Fruit fly (Drosophila melanogaster) whole organism, embryonic: ENCODE data around the gene Swip-1.

ENCODE experiments used
- Abd-B ChIP-seq: fragments of 200-800 bp; sonication (Bioruptor generic); optimal IDR thresholded peaks from 2 replicates; lab custom pipeline; 2018; ENCODE audit warnings: missing biosample characterization, mild to moderate bottlenecking, missing genetic modification characterization, moderate library complexity
- BEAF-32 ChIP-seq: fragments of 200-800 bp; sonication (Bioruptor generic); optimal IDR thresholded peaks from 3 replicates; lab custom pipeline; 2017; ENCODE audit warnings: missing biosample characterization, missing genetic modification characterization, mild to moderate bottlenecking, moderate library complexity, missing genetic modification reagents
- CG10267 ChIP-seq: fragments of 200-800 bp; sonication (Bioruptor generic); optimal IDR thresholded peaks from 2 replicates; lab custom pipeline; 2018; ENCODE audit warnings: missing biosample characterization, mild to moderate bottlenecking, missing genetic modification characterization, moderate library complexity
- CG11504 ChIP-seq: fragments of 200-800 bp; sonication (Bioruptor generic); optimal IDR thresholded peaks from 3 replicates; lab custom pipeline; 2019; ENCODE audit warnings: missing biosample characterization, mild to moderate bottlenecking, missing genetic modification characterization, moderate library complexity
- CG12659 ChIP-seq: fragments of 200-800 bp; sonication (Bioruptor generic); optimal IDR thresholded peaks from 3 replicates; lab custom pipeline; 2017; ENCODE audit warnings: mild to moderate bottlenecking, missing biosample characterization, missing genetic modification reagents, missing genetic modification characterization
- CG14710 ChIP-seq: fragments of 200-800 bp; sonication (Bioruptor generic); optimal IDR thresholded peaks from 3 replicates; lab custom pipeline; 2019; ENCODE audit warnings: missing biosample characterization, mild to moderate bottlenecking, missing genetic modification characterization, moderate library complexity
- CG1529 ChIP-seq: fragments of 200-800 bp; sonication (Bioruptor generic); optimal IDR thresholded peaks from 3 replicates; lab custom pipeline; 2018; ENCODE audit warnings: missing biosample characterization, missing genetic modification characterization
- CG1603 ChIP-seq: fragments of 200-800 bp; sonication (Bioruptor generic); optimal IDR thresholded peaks from 2 replicates; lab custom pipeline; 2019; ENCODE audit warnings: missing biosample characterization, mild to moderate bottlenecking, missing genetic modification characterization, moderate library complexity
- CG16813 ChIP-seq: fragments of 200-800 bp; sonication (Bioruptor generic); IDR thresholded peaks from 3 replicates; pipeline ENCODE4 v1.3.6; 2022; ENCODE audit warnings: missing biosample characterization, missing genetic modification characterization; ENCODE audit not compliant: partially characterized antibody
- CG2116 ChIP-seq: fragments of 200-800 bp; sonication (Bioruptor generic); optimal IDR thresholded peaks from 3 replicates; lab custom pipeline; 2018; ENCODE audit warnings: missing biosample characterization, mild to moderate bottlenecking, missing genetic modification characterization
- CG2120 ChIP-seq: fragments of 200-800 bp; sonication (Bioruptor generic); optimal IDR thresholded peaks from 3 replicates; lab custom pipeline; 2016; ENCODE audit warnings: missing biosample characterization, missing genetic modification characterization
- CG2678 ChIP-seq: fragments of 200-800 bp; sonication (Bioruptor generic); optimal IDR thresholded peaks from 3 replicates; lab custom pipeline; 2019; ENCODE audit warnings: missing biosample characterization, mild to moderate bottlenecking, missing genetic modification characterization, moderate library complexity
- CG30403 ChIP-seq: fragments of 200-800 bp; sonication (Bioruptor generic); optimal IDR thresholded peaks from 3 replicates; lab custom pipeline; 2016; ENCODE audit warnings: missing biosample characterization, missing genetic modification characterization
- CG31441 ChIP-seq: fragments of 200-800 bp; sonication (Bioruptor generic); IDR thresholded peaks from 2 replicates; pipeline ENCODE4 v1.3.6; 2022; ENCODE audit warnings: missing biosample characterization, missing genetic modification characterization
- CG34224 ChIP-seq: fragments of 200-800 bp; sonication (Bioruptor generic); IDR thresholded peaks from 3 replicates; pipeline ENCODE4 v1.3.6; 2022; ENCODE audit warnings: missing biosample characterization, missing genetic modification characterization; ENCODE audit not compliant: partially characterized antibody
- CG3995 ChIP-seq: fragments of 200-800 bp; sonication (Bioruptor generic); optimal IDR thresholded peaks from 3 replicates; lab custom pipeline; 2016; ENCODE audit warnings: missing biosample characterization, missing genetic modification characterization
- CG42726 ChIP-seq: fragments of 200-800 bp; sonication (Bioruptor generic); IDR thresholded peaks from 2 replicates; pipeline ENCODE4 v1.3.6; 2022; ENCODE audit warnings: missing biosample characterization, missing genetic modification characterization; ENCODE audit not compliant: partially characterized antibody
- CG7963 ChIP-seq: fragments of 200-800 bp; sonication (Bioruptor generic); IDR thresholded peaks from 3 replicates; pipeline ENCODE4 v1.3.6; 2022; ENCODE audit warnings: missing biosample characterization, missing genetic modification characterization; ENCODE audit not compliant: partially characterized antibody
- CG8290 ChIP-seq, 3 experiments: fragments of 200-800 bp; sonication (Bioruptor generic); optimal IDR thresholded peaks; 2 replicates each; lab custom pipeline; 2016 to 2019; ENCODE audit warnings: missing biosample characterization in 3 of 3, missing genetic modification characterization in 3 of 3, mild to moderate bottlenecking in 2 of 3, moderate library complexity in 1 of 3
- CG8924 ChIP-seq: fragments of 200-800 bp; optimal IDR thresholded peaks from 3 replicates; lab custom pipeline; 2019; ENCODE audit warnings: missing biosample characterization, mild to moderate bottlenecking, missing genetic modification characterization, moderate library complexity
- CHES-1-like ChIP-seq: fragments of 200-800 bp; sonication (Bioruptor generic); optimal IDR thresholded peaks from 2 replicates; lab custom pipeline; 2016; ENCODE audit warnings: missing biosample characterization, missing genetic modification characterization
- Deaf1 ChIP-seq: fragments of 200-800 bp; optimal IDR thresholded peaks from 3 replicates; lab custom pipeline; 2019; ENCODE audit warnings: missing biosample characterization, mild to moderate bottlenecking, missing genetic modification characterization, moderate library complexity
- Doc3 ChIP-seq: fragments of 200-800 bp; sonication (Bioruptor generic); IDR thresholded peaks from 3 replicates; pipeline ENCODE4 v1.3.6; 2022; ENCODE audit warnings: missing biosample characterization, missing genetic modification characterization; ENCODE audit not compliant: partially characterized antibody
- Ets65A ChIP-seq: fragments of 200-800 bp; sonication (Bioruptor generic); peaks from one replicate; lab custom pipeline; 2016; ENCODE audit warnings: missing biosample characterization, missing genetic modification characterization
- Ets97D ChIP-seq: fragments of 200-800 bp; sonication (Bioruptor generic); optimal IDR thresholded peaks from 3 replicates; lab custom pipeline; 2016; ENCODE audit warnings: missing biosample characterization, missing genetic modification characterization
- Fer1 ChIP-seq: fragments of 200-800 bp; sonication (Bioruptor generic); optimal IDR thresholded peaks from 2 replicates; lab custom pipeline; 2017; ENCODE audit warnings: missing biosample characterization, mild to moderate bottlenecking, missing genetic modification characterization
- Med ChIP-seq: fragments of 200-800 bp; sonication (Bioruptor generic); peaks from one replicate; lab custom pipeline; 2016; ENCODE audit warnings: missing biosample characterization, missing genetic modification characterization, mild to moderate bottlenecking, inconsistent platforms, moderate library complexity
- Myb ChIP-seq: fragments of 200-800 bp; sonication (Bioruptor generic); optimal IDR thresholded peaks from 2 replicates; lab custom pipeline; 2016; ENCODE audit warnings: missing biosample characterization, missing genetic modification characterization
- Nf-YB ChIP-seq: fragments of 200-800 bp; sonication (Bioruptor generic); optimal IDR thresholded peaks from 3 replicates; lab custom pipeline; 2019; ENCODE audit warnings: missing biosample characterization, mild to moderate bottlenecking, missing genetic modification characterization, moderate library complexity
- NfI ChIP-seq: fragments of 200-800 bp; sonication (Bioruptor generic); optimal IDR thresholded peaks from 3 replicates; lab custom pipeline; 2018; ENCODE audit warnings: missing biosample characterization, mild to moderate bottlenecking, missing genetic modification characterization, moderate library complexity
- Opbp ChIP-seq: fragments of 200-800 bp; sonication (Bioruptor generic); IDR thresholded peaks from 3 replicates; pipeline ENCODE4 v1.3.6; 2022; ENCODE audit warnings: missing biosample characterization, missing genetic modification characterization; ENCODE audit not compliant: partially characterized antibody
- Vsx1 ChIP-seq: fragments of 200-800 bp; sonication (Bioruptor generic); optimal IDR thresholded peaks from 2 replicates; lab custom pipeline; 2017; ENCODE audit warnings: missing biosample characterization, mild to moderate bottlenecking, missing genetic modification characterization, missing genetic modification reagents
- Xbp1 ChIP-seq: fragments of 200-800 bp; sonication (Bioruptor generic); optimal IDR thresholded peaks from 3 replicates; lab custom pipeline; 2016; ENCODE audit warnings: missing biosample characterization, mild to moderate bottlenecking, missing genetic modification characterization
- Xrp1 ChIP-seq: fragments of 200-800 bp; sonication (Bioruptor generic); IDR thresholded peaks from 2 replicates; pipeline ENCODE4 v1.3.6; 2022; ENCODE audit warnings: missing biosample characterization, missing genetic modification characterization
- amos ChIP-seq: fragments of 200-800 bp; sonication (Bioruptor generic); IDR thresholded peaks from 2 replicates; pipeline ENCODE4 v1.3.6; 2022; ENCODE audit warnings: missing biosample characterization, missing genetic modification characterization; ENCODE audit not compliant: partially characterized antibody
- cato ChIP-seq: fragments of 200-800 bp; sonication (Bioruptor generic); optimal IDR thresholded peaks from 2 replicates; lab custom pipeline; 2016; ENCODE audit warnings: missing biosample characterization, missing genetic modification characterization, borderline replicate concordance
- ewg ChIP-seq: fragments of 200-800 bp; sonication (Bioruptor generic); optimal IDR thresholded peaks from 3 replicates; lab custom pipeline; 2017; ENCODE audit warnings: mild to moderate bottlenecking, missing biosample characterization, missing genetic modification reagents, missing genetic modification characterization
- grau ChIP-seq: fragments of 200-800 bp; optimal IDR thresholded peaks from 3 replicates; lab custom pipeline; 2019; ENCODE audit warnings: missing biosample characterization, mild to moderate bottlenecking, missing genetic modification characterization, moderate library complexity
- inv ChIP-seq: fragments of 200-800 bp; sonication (Bioruptor generic); IDR thresholded peaks from 2 replicates; pipeline ENCODE4 v1.3.6; 2022; ENCODE audit warnings: missing biosample characterization, missing genetic modification characterization; ENCODE audit not compliant: partially characterized antibody
- nmo ChIP-seq: fragments of 200-800 bp; sonication (Bioruptor generic); optimal IDR thresholded peaks from 2 replicates; lab custom pipeline; 2018; ENCODE audit warnings: missing biosample characterization, mild to moderate bottlenecking, missing genetic modification characterization, moderate library complexity
- sens ChIP-seq: fragments of 200-800 bp; sonication (Bioruptor generic); peaks from one replicate; lab custom pipeline; 2016; ENCODE audit warnings: missing biosample characterization, missing genetic modification characterization
- slbo ChIP-seq: fragments of 200-800 bp; sonication (Bioruptor generic); IDR thresholded peaks from 2 replicates; pipeline ENCODE4 v1.3.6; 2022; ENCODE audit warnings: missing biosample characterization, missing genetic modification characterization
- tna ChIP-seq: fragments of 200-800 bp; sonication (Bioruptor generic); IDR thresholded peaks from 2 replicates; pipeline ENCODE4 v1.3.6; 2022; ENCODE audit warnings: missing biosample characterization, missing genetic modification characterization; ENCODE audit not compliant: partially characterized antibody
- trem ChIP-seq: fragments of 200-800 bp; optimal IDR thresholded peaks from 3 replicates; lab custom pipeline; 2019; ENCODE audit warnings: missing biosample characterization, mild to moderate bottlenecking, missing genetic modification characterization, moderate library complexity
- usp ChIP-seq: fragments of >200 bp; optimal IDR thresholded peaks from 2 replicates; lab custom pipeline; 2017; ENCODE audit warnings: missing biosample characterization, missing genetic modification characterization
- vnd ChIP-seq: fragments of 200-800 bp; sonication (Bioruptor generic); IDR thresholded peaks from 3 replicates; pipeline ENCODE4 v1.3.6; 2022; ENCODE audit warnings: missing biosample characterization, missing genetic modification characterization; ENCODE audit not compliant: partially characterized antibody
- yki ChIP-seq: fragments of >200 bp; optimal IDR thresholded peaks from 3 replicates; lab custom pipeline; 2018

Swip-1 gene

dm6 chr2L:19034213-19034929 lies 47.3 kb upstream of the Swip-1 start, which contains the start of the genes mib2 and CG31800 (continued):
- TF ChIP-seq Xbp1 (GFP tag; lab: Kevin White, UChicago) (peak; percentile 26), BEAF-32 (GFP tag; lab: Kevin White, UChicago) (peak; percentile 84), Myb (GFP tag; lab: Kevin White, UChicago) (no peak), ewg (GFP tag; lab: Kevin White, UChicago) (peak; percentile 73), CG31441 (GFP tag; lab: Robert Waterston, UW) (no peak), CG7963 (GFP tag; lab: Robert Waterston, UW) (peak; percentile 86), CHES-1-like (GFP tag; lab: Kevin White, UChicago) (no peak), Doc3 (GFP tag; lab: Robert Waterston, UW) (peak; percentile 76; the same call in 2 of the 3 replicates), CG2678 (tag; lab: Kevin White, UChicago) (no peak), CG16813 (peak; percentile 76), Opbp (GFP tag; lab: Robert Waterston, UW) (peak; percentile 86; the same call in 2 of the 3 replicates), sens (peak; percentile 55), CG3995 (GFP tag; lab: Kevin White, UChicago) (peak; percentile 48), amos (GFP tag; lab: Robert Waterston, UW) (peak; percentile 88), CG1603 (peak; percentile 50), CG1529 (no peak), CG10267 (tag; lab: Kevin White, UChicago) (peak; percentile 16), trem (tag; lab: Kevin White, UChicago) (peak; percentile 58), NfI (GFP tag; lab: Kevin White, UChicago) (no peak), CG14710 (tag; lab: Kevin White, UChicago) (peak; percentile 27), CG11504 (peak; percentile 23), inv (GFP tag; lab: Robert Waterston, UW) (peak; percentile 75), Fer1 (GFP tag; lab: Kevin White, UChicago) (no peak), Med (peak; percentile 80), Ets65A (GFP tag; lab: Kevin White, UChicago) (peak; percentile 48), Ets97D (peak; percentile 8), nmo (peak; percentile 20), CG30403 (GFP tag; lab: Kevin White, UChicago) (no peak), CG12659 (peak; percentile 40), CG8924 (tag; lab: Kevin White, UChicago) (peak; percentile 16), tna (GFP tag; lab: Robert Waterston, UW) (peak; percentile 69), yki (lab: Kevin White, UChicago) (no peak), grau (tag; lab: Kevin White, UChicago) (peak; percentile 20), Xrp1 (GFP tag; lab: Robert Waterston, UW) (no peak), Abd-B (GFP tag; lab: Kevin White, UChicago) (peak; percentile 37), CG8290 (GFP tag; optimal IDR thresholded peaks at IDR 0.05; lab: Kevin White, UChicago) (peak; percentile 29), CG8290 (tag; optimal IDR thresholded peaks at IDR 0.05; lab: Kevin White, UChicago) (peak in 1 of 2 experiments; percentile 49), Nf-YB (GFP tag; lab: Kevin White, UChicago) (no peak), cato (GFP tag; lab: Kevin White, UChicago) (no peak), Vsx1 (GFP tag; lab: Kevin White, UChicago) (no peak), CG42726 (GFP tag; lab: Robert Waterston, UW) (peak; percentile 80), slbo (GFP tag; lab: Robert Waterston, UW) (peak; percentile 20; the same call in 1 of the 2 replicates), CG2116 (GFP tag; lab: Kevin White, UChicago) (peak; percentile 73), CG34224 (GFP tag; lab: Robert Waterston, UW) (peak; percentile 80), CG2120 (GFP tag; lab: Kevin White, UChicago) (peak; percentile 42), vnd (GFP tag; lab: Robert Waterston, UW) (peak; percentile 77), Deaf1 (tag; lab: Kevin White, UChicago) (no peak), usp (no peak)
